Fruit fly (Drosophila melanogaster) whole organism, embryonic: ENCODE data around the gene CG46439.

Experiments
- Awh ChIP-seq: fragments of 200-800 bp; sonication (Bioruptor generic); IDR thresholded peaks from 2 replicates; pipeline ENCODE4, ENCODE4 v1.3.6; 2022; ENCODE audit warnings: missing biosample characterization, missing genetic modification characterization
- CG11696 ChIP-seq: fragments of 200-800 bp; sonication (Bioruptor generic); IDR thresholded peaks from 2 replicates; pipeline ENCODE4 v1.3.6; 2022; ENCODE audit warnings: missing biosample characterization, missing genetic modification characterization
- CG11723 ChIP-seq: fragments of 200-800 bp; sonication (Bioruptor generic); optimal IDR thresholded peaks from 2 replicates; lab custom pipeline; 2017; ENCODE audit warnings: missing biosample characterization, mild to moderate bottlenecking, missing genetic modification characterization
- CG1233 ChIP-seq: fragments of 200-800 bp; sonication (Bioruptor generic); optimal IDR thresholded peaks from 4 replicates; lab custom pipeline; 2018; ENCODE audit warnings: missing biosample characterization, mild to moderate bottlenecking, missing genetic modification characterization
- CG13287 ChIP-seq: fragments of 200-800 bp; sonication (Bioruptor generic); IDR thresholded peaks from 2 replicates; pipeline ENCODE4 v1.3.6; 2022; ENCODE audit warnings: missing biosample characterization, missing genetic modification characterization; ENCODE audit not compliant: partially characterized antibody
- CG14014 ChIP-seq: fragments of 200-800 bp; sonication (Bioruptor generic); IDR thresholded peaks from 2 replicates; pipeline ENCODE4 v1.3.6; 2022; ENCODE audit warnings: missing biosample characterization, missing genetic modification characterization
- CG14860 ChIP-seq: fragments of 200-800 bp; sonication (Bioruptor generic); IDR thresholded peaks from 3 replicates; pipeline ENCODE4 v1.3.6; 2022; ENCODE audit warnings: missing biosample characterization, missing genetic modification characterization; ENCODE audit not compliant: partially characterized antibody
- CG1603 ChIP-seq: fragments of 200-800 bp; sonication (Bioruptor generic); optimal IDR thresholded peaks from 2 replicates; lab custom pipeline; 2019; ENCODE audit warnings: missing biosample characterization, mild to moderate bottlenecking, missing genetic modification characterization, moderate library complexity
- CG2199 ChIP-seq: fragments of 200-800 bp; sonication (Bioruptor generic); IDR thresholded peaks from 3 replicates; pipeline ENCODE4 v1.3.6; 2022; ENCODE audit warnings: missing biosample characterization, missing genetic modification characterization
- CG42726 ChIP-seq: fragments of 200-800 bp; sonication (Bioruptor generic); IDR thresholded peaks from 2 replicates; pipeline ENCODE4 v1.3.6; 2022; ENCODE audit warnings: missing biosample characterization, missing genetic modification characterization; ENCODE audit not compliant: partially characterized antibody
- CG4328 ChIP-seq: fragments of 200-800 bp; sonication (Bioruptor generic); optimal IDR thresholded peaks from 3 replicates; lab custom pipeline; 2017; ENCODE audit warnings: missing biosample characterization, missing genetic modification reagents, missing genetic modification characterization
- CG7745 ChIP-seq: fragments of 200-800 bp; sonication (Bioruptor generic); optimal IDR thresholded peaks from 2 replicates; lab custom pipeline; 2018; ENCODE audit warnings: missing biosample characterization, mild to moderate bottlenecking, missing genetic modification characterization, moderate library complexity
- CG7786 ChIP-seq: fragments of 200-800 bp; sonication (Bioruptor generic); optimal IDR thresholded peaks from 2 replicates; lab custom pipeline; 2016; ENCODE audit warnings: missing biosample characterization, missing genetic modification characterization
- CG7928 ChIP-seq: fragments of 200-800 bp; sonication (Bioruptor generic); optimal IDR thresholded peaks from 2 replicates; lab custom pipeline; 2017; ENCODE audit warnings: missing biosample characterization, mild to moderate bottlenecking, missing genetic modification characterization
- CG8388 ChIP-seq: fragments of 200-800 bp; sonication (Bioruptor generic); optimal IDR thresholded peaks from 2 replicates; lab custom pipeline; 2019; ENCODE audit warnings: missing biosample characterization, mild to moderate bottlenecking, missing genetic modification characterization, moderate library complexity
- CG8944 ChIP-seq: fragments of 200-800 bp; sonication (Bioruptor generic); optimal IDR thresholded peaks from 3 replicates; lab custom pipeline; 2016; ENCODE audit warnings: missing biosample characterization, missing genetic modification characterization
- CG9215 ChIP-seq: fragments of 200-800 bp; sonication (Bioruptor generic); IDR thresholded peaks from 2 replicates; pipeline ENCODE4 v1.3.6; 2022; ENCODE audit warnings: missing biosample characterization, missing genetic modification characterization
- CG9876 ChIP-seq: fragments of 200-800 bp; sonication (Bioruptor generic); optimal IDR thresholded peaks from 2 replicates; lab custom pipeline; 2016; ENCODE audit warnings: missing biosample characterization, missing genetic modification characterization
- CTCF ChIP-seq: fragments of 200-800 bp; sonication (Bioruptor generic); optimal IDR thresholded peaks from 2 replicates; lab custom pipeline; 2017; ENCODE audit warnings: missing biosample characterization, mild to moderate bottlenecking, missing genetic modification characterization, moderate library complexity
- E2f2 ChIP-seq: fragments of 200-800 bp; sonication (Bioruptor generic); IDR thresholded peaks from 2 replicates; pipeline ENCODE4 v1.3.6; 2022; ENCODE audit warnings: missing biosample characterization, missing genetic modification characterization
- Ets65A ChIP-seq: fragments of 200-800 bp; sonication (Bioruptor generic); peaks from one replicate; lab custom pipeline; 2016; ENCODE audit warnings: missing biosample characterization, missing genetic modification characterization
- Gug ChIP-seq: fragments of 200-800 bp; sonication (Bioruptor generic); IDR thresholded peaks from 4 replicates; pipeline ENCODE4 v1.3.6; 2022; ENCODE audit warnings: missing biosample characterization, missing genetic modification characterization
- H15 ChIP-seq: fragments of 200-800 bp; sonication (Bioruptor generic); IDR thresholded peaks from 3 replicates; pipeline ENCODE4 v1.3.6; 2022; ENCODE audit warnings: missing biosample characterization, missing genetic modification characterization
- HLH3B ChIP-seq: fragments of 200-800 bp; sonication (Bioruptor generic); IDR thresholded peaks from 2 replicates; pipeline ENCODE4 v1.3.6; 2022; ENCODE audit warnings: missing biosample characterization, missing genetic modification characterization
- HmgZ ChIP-seq: fragments of 200-800 bp; sonication (Bioruptor generic); optimal IDR thresholded peaks from 2 replicates; lab custom pipeline; 2018; ENCODE audit warnings: missing biosample characterization, mild to moderate bottlenecking, missing genetic modification characterization
- Hr3 ChIP-seq: fragments of 200-800 bp; sonication (Bioruptor generic); optimal IDR thresholded peaks from 3 replicates; lab custom pipeline; 2016; ENCODE audit warnings: missing biosample characterization, missing genetic modification characterization
- Hr51 ChIP-seq, 2 experiments: fragments of 200-800 bp; sonication (Bioruptor generic); optimal IDR thresholded peaks; 2 replicates in 1 of 2; 3 replicates in 1 of 2; lab custom pipeline; 2016 to 2018; ENCODE audit warnings: missing biosample characterization in 2 of 2, missing genetic modification characterization in 2 of 2, mild to moderate bottlenecking in 1 of 2, moderate library complexity in 1 of 2
- MESR4 ChIP-seq: fragments of 200-800 bp; sonication (Bioruptor generic); optimal IDR thresholded peaks from 2 replicates; lab custom pipeline; 2018; ENCODE audit warnings: missing biosample characterization, mild to moderate bottlenecking, missing genetic modification characterization, moderate library complexity
- Mad ChIP-seq: fragments of 200-800 bp; sonication (Bioruptor generic); optimal IDR thresholded peaks from 2 replicates; lab custom pipeline; 2016; ENCODE audit warnings: missing biosample characterization, missing genetic modification characterization
- Pdp1 ChIP-seq, 2 experiments: fragments of 200-800 bp; sonication (Bioruptor generic); optimal IDR thresholded peaks; 3 replicates each; lab custom pipeline; 2016; ENCODE audit warnings: missing biosample characterization in 2 of 2, missing genetic modification characterization in 2 of 2, mild to moderate bottlenecking in 1 of 2, moderate library complexity in 1 of 2
- Side ChIP-seq: fragments of 200-800 bp; sonication (Bioruptor generic); optimal IDR thresholded peaks from 2 replicates; lab custom pipeline; 2016; ENCODE audit warnings: missing biosample characterization, missing genetic modification characterization
- Tbp ChIP-seq: fragments of >200 bp; optimal IDR thresholded peaks from 2 replicates; lab custom pipeline; 2018; ENCODE audit warnings: missing biosample characterization, missing genetic modification characterization
- abd-A ChIP-seq: fragments of 200-800 bp; sonication (Bioruptor generic); optimal IDR thresholded peaks from 3 replicates; lab custom pipeline; 2019; ENCODE audit warnings: missing biosample characterization, mild to moderate bottlenecking, missing genetic modification characterization, moderate library complexity
- bowl ChIP-seq: fragments of 200-800 bp; sonication (Bioruptor generic); IDR thresholded peaks from 2 replicates; pipeline ENCODE4 v1.3.6; 2022; ENCODE audit warnings: missing biosample characterization, missing genetic modification characterization
- bsh ChIP-seq, 2 experiments: fragments of 200-800 bp; sonication (Bioruptor generic); optimal IDR thresholded peaks; 2 replicates each; lab custom pipeline; 2017 to 2018; ENCODE audit warnings: mild to moderate bottlenecking in 2 of 2, missing biosample characterization in 2 of 2, missing genetic modification characterization in 2 of 2, moderate library complexity in 1 of 2
- caup ChIP-seq: fragments of 200-800 bp; sonication (Bioruptor generic); optimal IDR thresholded peaks from 3 replicates; lab custom pipeline; 2017; ENCODE audit warnings: missing biosample characterization, mild to moderate bottlenecking, missing genetic modification characterization, moderate library complexity; ENCODE audit not compliant: severe bottlenecking
- crc ChIP-seq: fragments of 200-800 bp; sonication (Bioruptor generic); optimal IDR thresholded peaks from 2 replicates; lab custom pipeline; 2016; ENCODE audit warnings: missing biosample characterization, missing genetic modification characterization
- disco-r ChIP-seq: fragments of 200-800 bp; sonication (Bioruptor generic); optimal IDR thresholded peaks from 2 replicates; lab custom pipeline; 2016; ENCODE audit warnings: missing biosample characterization, missing genetic modification characterization
- gsb ChIP-seq: fragments of 200-800 bp; sonication (Bioruptor generic); IDR thresholded peaks from 2 replicates; pipeline ENCODE4 v1.3.6; 2022; ENCODE audit warnings: missing biosample characterization, missing genetic modification characterization
- ham ChIP-seq: fragments of 200-800 bp; sonication (Bioruptor generic); IDR thresholded peaks from 2 replicates; pipeline ENCODE4 v1.3.6; 2022; ENCODE audit warnings: missing biosample characterization, missing genetic modification characterization
- inv ChIP-seq: fragments of 200-800 bp; sonication (Bioruptor generic); IDR thresholded peaks from 2 replicates; pipeline ENCODE4 v1.3.6; 2022; ENCODE audit warnings: missing biosample characterization, missing genetic modification characterization; ENCODE audit not compliant: partially characterized antibody
- nerfin-2 ChIP-seq: fragments of 200-800 bp; sonication (Bioruptor generic); IDR thresholded peaks from 2 replicates; pipeline ENCODE4 v1.3.6; 2022; ENCODE audit warnings: missing biosample characterization, missing genetic modification characterization; ENCODE audit not compliant: partially characterized antibody
- odd ChIP-seq: fragments of 200-800 bp; sonication (Bioruptor generic); optimal IDR thresholded peaks from 2 replicates; lab custom pipeline; 2017; ENCODE audit warnings: missing biosample characterization, mild to moderate bottlenecking, missing genetic modification characterization
- onecut ChIP-seq: fragments of 200-800 bp; sonication (Bioruptor generic); IDR thresholded peaks from 2 replicates; pipeline ENCODE4 v1.3.6; 2022; ENCODE audit warnings: missing biosample characterization, missing genetic modification characterization
- pb ChIP-seq: fragments of 200-800 bp; sonication (Bioruptor generic); optimal IDR thresholded peaks from 3 replicates; lab custom pipeline; 2016; ENCODE audit warnings: missing biosample characterization, missing genetic modification characterization
- peb ChIP-seq: fragments of 200-800 bp; sonication (Bioruptor generic); IDR thresholded peaks from 2 replicates; pipeline ENCODE4 v1.3.6; 2022; ENCODE audit warnings: missing biosample characterization, missing genetic modification characterization
- pnt ChIP-seq: fragments of 200-800 bp; sonication (Bioruptor generic); optimal IDR thresholded peaks from 3 replicates; lab custom pipeline; 2016; ENCODE audit warnings: missing biosample characterization, missing genetic modification characterization
- ranshi ChIP-seq: fragments of 200-800 bp; sonication (Bioruptor generic); IDR thresholded peaks from 2 replicates; pipeline ENCODE4 v1.3.6; 2022; ENCODE audit warnings: missing biosample characterization, missing genetic modification characterization
- sens ChIP-seq: fragments of 200-800 bp; sonication (Bioruptor generic); peaks from one replicate; lab custom pipeline; 2016; ENCODE audit warnings: missing biosample characterization, missing genetic modification characterization
- wek ChIP-seq: fragments of 200-800 bp; sonication (Bioruptor generic); optimal IDR thresholded peaks from 3 replicates; lab custom pipeline; 2018; ENCODE audit warnings: missing biosample characterization, mild to moderate bottlenecking, missing genetic modification characterization, moderate library complexity
- zfh1 ChIP-seq: fragments of 200-800 bp; sonication (Bioruptor generic); IDR thresholded peaks from 3 replicates; pipeline ENCODE4 v1.3.6; 2022; ENCODE audit warnings: missing biosample characterization, missing genetic modification characterization

The CG46439 gene

DNA sequence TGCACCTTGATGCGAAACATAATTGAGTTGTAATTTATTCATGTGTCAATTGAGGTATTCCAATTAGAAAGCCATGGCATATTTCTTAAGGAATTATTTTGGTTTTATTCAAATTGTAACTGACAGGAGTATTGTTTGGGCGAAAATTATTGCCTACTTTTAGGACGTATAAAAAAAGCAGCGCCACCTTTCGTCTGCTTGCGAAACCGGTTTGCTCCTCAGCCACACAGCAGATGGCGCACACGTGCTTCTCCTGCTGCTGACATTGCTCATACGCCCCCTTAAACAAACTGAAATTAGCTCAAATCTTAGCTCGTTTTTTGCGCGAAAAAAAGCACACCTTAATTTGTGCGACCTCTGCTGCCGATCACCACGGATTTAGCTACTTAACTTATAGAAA lies 48.2 kb downstream of the CG46439 start (continued):
- peak; percentile 86 for TF ChIP-seq CG8944 (GFP tag; lab: Kevin White, UChicago)
- TF ChIP-seq CG42726 (GFP tag; lab: Robert Waterston, UW) = no peak; the same call in 1 of the 2 replicates
- TF ChIP-seq Hr51 (GFP tag; optimal IDR thresholded peaks at IDR 0.05; lab: Kevin White, UChicago) = peak; percentile 47 to 54
- peak; percentile 94 for TF ChIP-seq sens (GFP tag; lab: Kevin White, UChicago)
- no peak for TF ChIP-seq ham
- TF ChIP-seq CG14860 (GFP tag; lab: Robert Waterston, UW) = no peak
- peak; percentile 76 for TF ChIP-seq pnt (GFP tag; lab: Kevin White, UChicago)
- peak; percentile 38; the same call in 1 of the 2 replicates for TF ChIP-seq nerfin-2 (GFP tag; lab: Robert Waterston, UW)
- TF ChIP-seq CTCF = peak; percentile 99
- peak; percentile 72 for TF ChIP-seq ranshi (GFP tag; lab: Robert Waterston, UW)
- peak; percentile 68 for TF ChIP-seq CG1233 (GFP tag; lab: Kevin White, UChicago)
- TF ChIP-seq inv (GFP tag; lab: Robert Waterston, UW) = no peak
- peak; percentile 82 for TF ChIP-seq CG1603 (tag; lab: Kevin White, UChicago)
- no peak; the same call in 1 of the 2 replicates for TF ChIP-seq peb
- peak; percentile 66; the same call in 3 of the 4 replicates for TF ChIP-seq Gug (GFP tag; lab: Robert Waterston, UW)
- peak; percentile 50 for TF ChIP-seq CG8388 (GFP tag; lab: Kevin White, UChicago)
- TF ChIP-seq CG7745 (tag; lab: Kevin White, UChicago) = no peak
- TF ChIP-seq onecut (GFP tag; lab: Robert Waterston, UW) = peak; percentile 86
- peak; percentile 71 to 80 for TF ChIP-seq Pdp1 (GFP tag; optimal IDR thresholded peaks at IDR 0.05; lab: Kevin White, UChicago)
- peak; percentile 52 for TF ChIP-seq odd (GFP tag; lab: Kevin White, UChicago)
- TF ChIP-seq caup = peak; percentile 78
- peak; percentile 61; the same call in 1 of the 2 replicates for TF ChIP-seq Awh (GFP tag; lab: Robert Waterston, UW)
- TF ChIP-seq bsh (GFP tag; optimal IDR thresholded peaks at IDR 0.05; lab: Kevin White, UChicago) = peak in 1 of 2 experiments; percentile 72
- no peak for TF ChIP-seq abd-A (tag; lab: Kevin White, UChicago)
- TF ChIP-seq Tbp (GFP tag; lab: Kevin White, UChicago) = no peak
- peak; percentile 79 for TF ChIP-seq Mad
- TF ChIP-seq CG4328 (GFP tag; lab: Kevin White, UChicago) = peak; percentile 66
- no peak for TF ChIP-seq CG11696 (GFP tag; lab: Robert Waterston, UW)
- peak; percentile 65 for TF ChIP-seq wek
- TF ChIP-seq MESR4 (GFP tag; lab: Kevin White, UChicago) = no peak
- peak; percentile 55; the same call in 1 of the 2 replicates for TF ChIP-seq CG13287 (GFP tag; lab: Robert Waterston, UW)
- peak; percentile 66; the same call in 1 of the 2 replicates for TF ChIP-seq CG14014 (GFP tag; lab: Robert Waterston, UW)
- peak; percentile 65 for TF ChIP-seq CG7786 (GFP tag; lab: Kevin White, UChicago)
- peak; percentile 25; the same call in 1 of the 2 replicates for TF ChIP-seq E2f2 (GFP tag; lab: Robert Waterston, UW)
- peak; percentile 76 for TF ChIP-seq Hr3 (GFP tag; lab: Kevin White, UChicago)
- peak; percentile 86 for TF ChIP-seq HmgZ (tag; lab: Kevin White, UChicago)
- peak; percentile 77 for TF ChIP-seq pb (GFP tag; lab: Kevin White, UChicago)
- peak; percentile 65; the same call in 1 of the 2 replicates for TF ChIP-seq CG9215 (GFP tag; lab: Robert Waterston, UW)
- peak; percentile 74 for TF ChIP-seq HLH3B (GFP tag; lab: Robert Waterston, UW)
- TF ChIP-seq disco-r (GFP tag; lab: Kevin White, UChicago) = peak; percentile 65
- no peak for TF ChIP-seq crc (GFP tag; lab: Kevin White, UChicago)
- TF ChIP-seq CG2199 (GFP tag; lab: Robert Waterston, UW) = peak; percentile 94
- peak; percentile 84 for TF ChIP-seq zfh1 (GFP tag; lab: Robert Waterston, UW)
- TF ChIP-seq Side = peak; percentile 70
- peak; percentile 96 for TF ChIP-seq Ets65A (GFP tag; lab: Kevin White, UChicago)
- TF ChIP-seq bowl (GFP tag; lab: Robert Waterston, UW) = peak; percentile 44; the same call in 1 of the 2 replicates
- TF ChIP-seq gsb (GFP tag; lab: Robert Waterston, UW) = peak; percentile 68
- TF ChIP-seq CG11723 (GFP tag; lab: Kevin White, UChicago) = peak; percentile 65
- peak; percentile 77 for TF ChIP-seq H15
- no peak for TF ChIP-seq CG7928
- peak; percentile 83 for TF ChIP-seq CG9876 (GFP tag; lab: Kevin White, UChicago)
